Fruit fly (Drosophila melanogaster): Measurements from ENCODE around the gene CG32563.

The CG32563 gene

dm6 chrX:17237421-17237820 lies 29.2 kb downstream of the CG32563 start (continued):
- no peak for TF ChIP-seq cwo (GFP tag; optimal IDR thresholded peaks at IDR 0.05)
- TF ChIP-seq CG10462 (GFP tag; optimal IDR thresholded peaks at IDR 0.05), result no peak
- TF ChIP-seq Dfd (GFP tag; optimal IDR thresholded peaks at IDR 0.05), result no peak
- no peak for TF ChIP-seq slp2 (GFP tag; optimal IDR thresholded peaks at IDR 0.05)
- no peak for TF ChIP-seq Bteb2 (GFP tag; optimal IDR thresholded peaks at IDR 0.05)
- peak; percentile 41 for TF ChIP-seq Ets65A (GFP tag)
- TF ChIP-seq CG6683 (GFP tag; optimal IDR thresholded peaks at IDR 0.05), result no peak
- TF ChIP-seq Hr3 (GFP tag; optimal IDR thresholded peaks at IDR 0.05), result no peak
- no peak for TF ChIP-seq CG4854 (GFP tag; optimal IDR thresholded peaks at IDR 0.05)
- no peak for TF ChIP-seq tll (GFP tag; optimal IDR thresholded peaks at IDR 0.05)
- TF ChIP-seq pb (GFP tag; optimal IDR thresholded peaks at IDR 0.05), result no peak
- TF ChIP-seq Scr (GFP tag; IDR thresholded peaks at IDR 0.05; ENCODE audit: partially characterized antibody), result no peak
- TF ChIP-seq Bgb (GFP tag; IDR thresholded peaks at IDR 0.05; ENCODE audit: partially characterized antibody), result no peak
- no peak for TF ChIP-seq cas (GFP tag; IDR thresholded peaks at IDR 0.05)
- TF ChIP-seq CG18619 (GFP tag; optimal IDR thresholded peaks at IDR 0.05), result no peak
- TF ChIP-seq sima (GFP tag; optimal IDR thresholded peaks at IDR 0.05), result no peak
- TF ChIP-seq repo (GFP tag; optimal IDR thresholded peaks at IDR 0.05), result no peak
- TF ChIP-seq CG2116 (GFP tag; optimal IDR thresholded peaks at IDR 0.05), result no peak
- TF ChIP-seq CG3995 (GFP tag; optimal IDR thresholded peaks at IDR 0.05), result no peak
- TF ChIP-seq ssp (GFP tag; IDR thresholded peaks at IDR 0.05), result no peak
- no peak for TF ChIP-seq Fer1 (GFP tag; optimal IDR thresholded peaks at IDR 0.05)
- no peak for TF ChIP-seq zf30C (GFP tag; optimal IDR thresholded peaks at IDR 0.05)
- peak in 1 of 2 experiments; percentile 63 for TF ChIP-seq Hr51 (GFP tag; optimal IDR thresholded peaks at IDR 0.05)
- no peak for TF ChIP-seq z (GFP tag; IDR thresholded peaks at IDR 0.05)
- TF ChIP-seq CG17568 (GFP tag; optimal IDR thresholded peaks at IDR 0.05), result no peak
- no peak for TF ChIP-seq bab2 (GFP tag; optimal IDR thresholded peaks at IDR 0.05)
- no peak for TF ChIP-seq Lim3 (GFP tag; IDR thresholded peaks at IDR 0.05)
- no peak for TF ChIP-seq CG12769 (tag; optimal IDR thresholded peaks at IDR 0.05)
- peak; percentile 67 for TF ChIP-seq gem (tag; optimal IDR thresholded peaks at IDR 0.05)
- no peak for TF ChIP-seq CG30020 (tag; optimal IDR thresholded peaks at IDR 0.05)
- no peak for TF ChIP-seq seq (GFP tag; IDR thresholded peaks at IDR 0.05)
- no peak for TF ChIP-seq CG18599 (GFP tag; optimal IDR thresholded peaks at IDR 0.05)
- TF ChIP-seq CG14965 (GFP tag; optimal IDR thresholded peaks at IDR 0.05; ENCODE audit: borderline replicate concordance), result no peak
- TF ChIP-seq Hmx (GFP tag; optimal IDR thresholded peaks at IDR 0.05), result no peak
- peak; percentile 51 for TF ChIP-seq CG31441 (GFP tag; IDR thresholded peaks at IDR 0.05)
- TF ChIP-seq CG8281 (tag; optimal IDR thresholded peaks at IDR 0.05), result no peak
- no peak for TF ChIP-seq CG7963 (GFP tag; IDR thresholded peaks at IDR 0.05; ENCODE audit: partially characterized antibody)
- no peak for TF ChIP-seq Dek (tag; optimal IDR thresholded peaks at IDR 0.05)
- no peak for TF ChIP-seq gce (GFP tag; IDR thresholded peaks at IDR 0.05)
- TF ChIP-seq nerfin-1 (tag; optimal IDR thresholded peaks at IDR 0.05), result no peak
- no peak for TF ChIP-seq hbn (GFP tag; IDR thresholded peaks at IDR 0.05; ENCODE audit: partially characterized antibody)
- TF ChIP-seq Rx (GFP tag; IDR thresholded peaks at IDR 0.05), result no peak
- no peak for TF ChIP-seq crc (GFP tag; optimal IDR thresholded peaks at IDR 0.05)
- no peak for TF ChIP-seq CG1233 (GFP tag; optimal IDR thresholded peaks at IDR 0.05)
- no peak for TF ChIP-seq CG15073 (GFP tag; optimal IDR thresholded peaks at IDR 0.05)
- no peak for TF ChIP-seq CG3065 (GFP tag; optimal IDR thresholded peaks at IDR 0.05)
- TF ChIP-seq ERR (GFP tag; optimal IDR thresholded peaks at IDR 0.05), result no peak
- no peak for TF ChIP-seq CG12744 (GFP tag; optimal IDR thresholded peaks at IDR 0.05)
- TF ChIP-seq ham (GFP tag; IDR thresholded peaks at IDR 0.05), result no peak
- no peak for TF ChIP-seq D19B (GFP tag; optimal IDR thresholded peaks at IDR 0.05)
- no peak for TF ChIP-seq Rfx (GFP tag; IDR thresholded peaks at IDR 0.05)
- TF ChIP-seq CG1792 (GFP tag; optimal IDR thresholded peaks at IDR 0.05), result no peak
